Fruit fly (Drosophila melanogaster) whole organism, embryonic: ENCODE measurements around the gene Hsp22.

ENCODE experiments used
- Atf6 ChIP-seq: fragments of 200-800 bp; sonication (Bioruptor generic); IDR thresholded peaks from 2 replicates; pipeline ENCODE4 v1.3.6; 2022; ENCODE audit warnings: missing biosample characterization, missing genetic modification characterization
- CG10147 ChIP-seq: fragments of 200-800 bp; sonication (Bioruptor generic); optimal IDR thresholded peaks from 2 replicates; lab custom pipeline; 2019; ENCODE audit warnings: missing biosample characterization, mild to moderate bottlenecking, missing genetic modification characterization, moderate library complexity
- CG10565 ChIP-seq: fragments of 200-800 bp; sonication (Bioruptor generic); optimal IDR thresholded peaks from 3 replicates; lab custom pipeline; 2016; ENCODE audit warnings: missing biosample characterization, mild to moderate bottlenecking, missing genetic modification characterization
- CG11695 ChIP-seq: fragments of 200-800 bp; sonication (Bioruptor generic); IDR thresholded peaks from 3 replicates; pipeline ENCODE4 v1.3.6; 2022; ENCODE audit warnings: missing biosample characterization, missing genetic modification characterization
- CG12155 ChIP-seq: fragments of 200-800 bp; sonication (Bioruptor generic); optimal IDR thresholded peaks from 3 replicates; lab custom pipeline; 2016; ENCODE audit warnings: missing biosample characterization, missing genetic modification characterization
- CG12299 ChIP-seq: fragments of 200-800 bp; sonication (Bioruptor generic); optimal IDR thresholded peaks from 2 replicates; lab custom pipeline; 2018; ENCODE audit warnings: missing biosample characterization, mild to moderate bottlenecking, missing genetic modification characterization
- CG12942 ChIP-seq: fragments of 200-800 bp; sonication (Bioruptor generic); optimal IDR thresholded peaks from 3 replicates; lab custom pipeline; 2016; ENCODE audit warnings: missing biosample characterization, missing genetic modification characterization
- CG14710 ChIP-seq: fragments of 200-800 bp; sonication (Bioruptor generic); optimal IDR thresholded peaks from 3 replicates; lab custom pipeline; 2019; ENCODE audit warnings: missing biosample characterization, mild to moderate bottlenecking, missing genetic modification characterization, moderate library complexity
- CG1603 ChIP-seq: fragments of 200-800 bp; sonication (Bioruptor generic); optimal IDR thresholded peaks from 2 replicates; lab custom pipeline; 2019; ENCODE audit warnings: missing biosample characterization, mild to moderate bottlenecking, missing genetic modification characterization, moderate library complexity
- CG17568 ChIP-seq: fragments of 200-800 bp; sonication (Bioruptor generic); optimal IDR thresholded peaks from 2 replicates; lab custom pipeline; 2018; ENCODE audit warnings: missing biosample characterization, mild to moderate bottlenecking, missing genetic modification characterization, moderate library complexity
- CG2202 ChIP-seq: fragments of 200-800 bp; sonication (Bioruptor generic); optimal IDR thresholded peaks from 2 replicates; lab custom pipeline; 2018; ENCODE audit warnings: missing biosample characterization, mild to moderate bottlenecking, missing genetic modification characterization
- CG30020 ChIP-seq: fragments of 200-800 bp; optimal IDR thresholded peaks from 2 replicates; lab custom pipeline; 2019; ENCODE audit warnings: missing biosample characterization, mild to moderate bottlenecking, missing genetic modification characterization, moderate library complexity
- CG31224 ChIP-seq: fragments of 200-800 bp; sonication (Bioruptor generic); IDR thresholded peaks from 2 replicates; pipeline ENCODE4 v1.3.6; 2022; ENCODE audit warnings: missing biosample characterization, missing genetic modification characterization
- CG3163 ChIP-seq: fragments of 200-800 bp; sonication (Bioruptor generic); optimal IDR thresholded peaks from 3 replicates; lab custom pipeline; 2016; ENCODE audit warnings: missing biosample characterization, missing genetic modification characterization
- CG32772 ChIP-seq: fragments of 200-800 bp; sonication (Bioruptor generic); IDR thresholded peaks from 2 replicates; pipeline ENCODE4 v1.3.6; 2022; ENCODE audit warnings: missing biosample characterization, missing genetic modification characterization
- CG34376 ChIP-seq: fragments of 200-800 bp; sonication (Bioruptor generic); optimal IDR thresholded peaks from 2 replicates; lab custom pipeline; 2018; ENCODE audit warnings: missing biosample characterization, mild to moderate bottlenecking, missing genetic modification characterization
- CG43689 ChIP-seq: fragments of 200-800 bp; sonication (Bioruptor generic); IDR thresholded peaks from 2 replicates; pipeline ENCODE4 v1.3.6; 2022; ENCODE audit warnings: missing biosample characterization, missing genetic modification characterization
- CG8478 ChIP-seq: fragments of >200 bp; optimal IDR thresholded peaks from 2 replicates; lab custom pipeline; 2018
- CG9876 ChIP-seq: fragments of 200-800 bp; sonication (Bioruptor generic); optimal IDR thresholded peaks from 2 replicates; lab custom pipeline; 2016; ENCODE audit warnings: missing biosample characterization, missing genetic modification characterization
- Camta ChIP-seq: fragments of 200-800 bp; sonication (Bioruptor generic); optimal IDR thresholded peaks from 2 replicates; lab custom pipeline; 2016; ENCODE audit warnings: missing biosample characterization, missing genetic modification characterization
- CkIIα-i1 ChIP-seq: fragments of 200-800 bp; sonication (Bioruptor generic); IDR thresholded peaks from 2 replicates; pipeline ENCODE4 v1.3.6; 2022; ENCODE audit warnings: missing biosample characterization, missing genetic modification characterization
- Drgx ChIP-seq: fragments of 200-800 bp; sonication (Bioruptor generic); IDR thresholded peaks from 2 replicates; pipeline ENCODE4 v1.3.6; 2022; ENCODE audit warnings: missing biosample characterization, missing genetic modification characterization
- E2f2 ChIP-seq: fragments of 200-800 bp; sonication (Bioruptor generic); IDR thresholded peaks from 2 replicates; pipeline ENCODE4 v1.3.6; 2022; ENCODE audit warnings: missing biosample characterization, missing genetic modification characterization
- Ets65A ChIP-seq: fragments of 200-800 bp; sonication (Bioruptor generic); peaks from one replicate; lab custom pipeline; 2016; ENCODE audit warnings: missing biosample characterization, missing genetic modification characterization
- Nf-YA ChIP-seq: fragments of 200-800 bp; sonication (Bioruptor generic); IDR thresholded peaks from 2 replicates; pipeline ENCODE4 v1.3.6; 2022; ENCODE audit warnings: missing biosample characterization, missing genetic modification characterization
- Nf-YC ChIP-seq: fragments of 200-800 bp; optimal IDR thresholded peaks from 3 replicates; lab custom pipeline; 2019; ENCODE audit warnings: missing biosample characterization, mild to moderate bottlenecking, missing genetic modification characterization, moderate library complexity
- Tbp ChIP-seq: fragments of >200 bp; optimal IDR thresholded peaks from 2 replicates; lab custom pipeline; 2018; ENCODE audit warnings: missing biosample characterization, missing genetic modification characterization
- Xrp1 ChIP-seq: fragments of 200-800 bp; sonication (Bioruptor generic); IDR thresholded peaks from 2 replicates; pipeline ENCODE4 v1.3.6; 2022; ENCODE audit warnings: missing biosample characterization, missing genetic modification characterization
- ash1 ChIP-seq: fragments of 200-800 bp; sonication (Bioruptor generic); optimal IDR thresholded peaks from 2 replicates; lab custom pipeline; 2018; ENCODE audit warnings: missing biosample characterization, mild to moderate bottlenecking, missing genetic modification characterization
- bsh ChIP-seq, 2 experiments: fragments of 200-800 bp; sonication (Bioruptor generic); optimal IDR thresholded peaks; 2 replicates each; lab custom pipeline; 2017 to 2018; ENCODE audit warnings: mild to moderate bottlenecking in 2 of 2, missing biosample characterization in 2 of 2, missing genetic modification characterization in 2 of 2, moderate library complexity in 1 of 2
- cad ChIP-seq: fragments of >200 bp; optimal IDR thresholded peaks from 2 replicates; lab custom pipeline; 2017; ENCODE audit warnings: missing biosample characterization, missing genetic modification characterization
- ci ChIP-seq: fragments of 200-800 bp; sonication (Bioruptor generic); IDR thresholded peaks from 3 replicates; pipeline ENCODE4 v1.3.6; 2022; ENCODE audit warnings: missing biosample characterization, missing genetic modification characterization
- dpn ChIP-seq, 2 experiments: fragments of 200-800 bp; sonication (Bioruptor generic); optimal IDR thresholded peaks; 3 replicates each; lab custom pipeline; 2016; ENCODE audit warnings: missing biosample characterization in 2 of 2, missing genetic modification characterization in 2 of 2
- gro ChIP-seq: fragments of 200-800 bp; sonication (Bioruptor generic); optimal IDR thresholded peaks from 2 replicates; lab custom pipeline; 2016; ENCODE audit warnings: missing biosample characterization, missing genetic modification characterization
- gsb-n ChIP-seq: fragments of 200-800 bp; sonication (Bioruptor generic); optimal IDR thresholded peaks from 3 replicates; lab custom pipeline; 2018; ENCODE audit warnings: missing biosample characterization, mild to moderate bottlenecking, missing genetic modification characterization
- gt ChIP-seq: fragments of 200-800 bp; sonication (Bioruptor generic); IDR thresholded peaks from 2 replicates; pipeline ENCODE4 v1.3.6; 2022; ENCODE audit warnings: missing biosample characterization, missing genetic modification characterization
- hth ChIP-seq: fragments of >200 bp; optimal IDR thresholded peaks from 2 replicates; lab custom pipeline; 2017; ENCODE audit warnings: inconsistent platforms
- lbe ChIP-seq: fragments of 200-800 bp; sonication (Bioruptor generic); optimal IDR thresholded peaks from 2 replicates; lab custom pipeline; 2016; ENCODE audit warnings: missing biosample characterization, mild to moderate bottlenecking, missing genetic modification characterization
- mirr ChIP-seq: fragments of 200-800 bp; sonication (Bioruptor generic); optimal IDR thresholded peaks from 3 replicates; lab custom pipeline; 2018; ENCODE audit warnings: missing biosample characterization, mild to moderate bottlenecking, missing genetic modification characterization
- mld ChIP-seq: fragments of 200-800 bp; sonication (Bioruptor generic); IDR thresholded peaks from 3 replicates; pipeline ENCODE4 v1.3.6; 2022; ENCODE audit warnings: missing biosample characterization, missing genetic modification characterization; ENCODE audit not compliant: partially characterized antibody
- nau ChIP-seq: fragments of 200-800 bp; sonication (Bioruptor generic); optimal IDR thresholded peaks from 3 replicates; lab custom pipeline; 2017; ENCODE audit warnings: missing biosample characterization, mild to moderate bottlenecking, missing genetic modification characterization, missing genetic modification reagents
- nerfin-2 ChIP-seq: fragments of 200-800 bp; sonication (Bioruptor generic); IDR thresholded peaks from 2 replicates; pipeline ENCODE4 v1.3.6; 2022; ENCODE audit warnings: missing biosample characterization, missing genetic modification characterization; ENCODE audit not compliant: partially characterized antibody
- nmo ChIP-seq: fragments of 200-800 bp; sonication (Bioruptor generic); optimal IDR thresholded peaks from 2 replicates; lab custom pipeline; 2018; ENCODE audit warnings: missing biosample characterization, mild to moderate bottlenecking, missing genetic modification characterization, moderate library complexity
- nom ChIP-seq: fragments of 200-800 bp; sonication (Bioruptor generic); optimal IDR thresholded peaks from 2 replicates; lab custom pipeline; 2017; ENCODE audit warnings: missing biosample characterization, missing genetic modification characterization, mild to moderate bottlenecking, moderate library complexity, missing genetic modification reagents
- odd ChIP-seq: fragments of 200-800 bp; sonication (Bioruptor generic); optimal IDR thresholded peaks from 2 replicates; lab custom pipeline; 2017; ENCODE audit warnings: missing biosample characterization, mild to moderate bottlenecking, missing genetic modification characterization
- pho ChIP-seq: fragments of 200-800 bp; sonication (Bioruptor generic); optimal IDR thresholded peaks from 2 replicates; lab custom pipeline; 2016; ENCODE audit warnings: missing biosample characterization, missing genetic modification characterization
- pita ChIP-seq: fragments of 200-800 bp; sonication (Bioruptor generic); optimal IDR thresholded peaks from 2 replicates; lab custom pipeline; 2017; ENCODE audit warnings: missing biosample characterization, mild to moderate bottlenecking, missing genetic modification characterization
- pzg ChIP-seq: fragments of 200-800 bp; sonication (Bioruptor generic); optimal IDR thresholded peaks from 3 replicates; lab custom pipeline; 2018; ENCODE audit warnings: missing biosample characterization, mild to moderate bottlenecking, missing genetic modification characterization, moderate library complexity
- schlank ChIP-seq: fragments of 200-800 bp; sonication (Bioruptor generic); optimal IDR thresholded peaks from 2 replicates; lab custom pipeline; 2018; ENCODE audit warnings: missing biosample characterization, mild to moderate bottlenecking, missing genetic modification characterization
- wor ChIP-seq: fragments of 200-800 bp; sonication (Bioruptor generic); IDR thresholded peaks from 2 replicates; pipeline ENCODE4 v1.3.6; 2022; ENCODE audit warnings: missing biosample characterization, missing genetic modification characterization

Gene Hsp22

dm6 chr3L:9377198-9378035, 4.7 kb downstream of the Hsp22 start, which contains the start of gene Hsp26 (continued):
- peak; percentile 74 for TF ChIP-seq CG10147 (GFP tag; lab: Kevin White, UChicago)
- TF ChIP-seq Camta (GFP tag; lab: Kevin White, UChicago) = peak; percentile 87
- TF ChIP-seq gro (GFP tag; lab: Kevin White, UChicago) = peak; percentile 80
- peak; percentile 68; the same call in 1 of the 2 replicates for TF ChIP-seq E2f2 (GFP tag; lab: Robert Waterston, UW)
- TF ChIP-seq cad (GFP tag; lab: Kevin White, UChicago) = no peak
- TF ChIP-seq CG8478 (lab: Kevin White, UChicago) = no peak
- peak; percentile 96 for TF ChIP-seq ci (GFP tag; lab: Robert Waterston, UW)
- TF ChIP-seq CG12942 = peak; percentile 77
- TF ChIP-seq nau (GFP tag; lab: Kevin White, UChicago) = peak; percentile 87
- no peak for TF ChIP-seq Tbp (GFP tag; lab: Kevin White, UChicago)
- peak; percentile 90 for TF ChIP-seq CG11695 (GFP tag; lab: Robert Waterston, UW)
- no peak for TF ChIP-seq pzg (GFP tag; lab: Kevin White, UChicago)
- TF ChIP-seq Ets65A (GFP tag; lab: Kevin White, UChicago) = peak; percentile 91
- peak; percentile 61 for TF ChIP-seq CG1603 (tag; lab: Kevin White, UChicago)
- peak; percentile 68 for TF ChIP-seq CG31224
- TF ChIP-seq CG12299 (tag; lab: Kevin White, UChicago) = peak; percentile 63
- TF ChIP-seq Nf-YA (GFP tag; lab: Robert Waterston, UW) = peak; percentile 40; the same call in 1 of the 2 replicates
- no peak for TF ChIP-seq pita (GFP tag; lab: Kevin White, UChicago)
- TF ChIP-seq CG34376 = peak; percentile 83
- peak; percentile 90 for TF ChIP-seq lbe (GFP tag; lab: Kevin White, UChicago)
- TF ChIP-seq odd (GFP tag; lab: Kevin White, UChicago) = peak; percentile 86
- peak; percentile 8 for TF ChIP-seq schlank (tag; lab: Kevin White, UChicago)
- TF ChIP-seq nom (GFP tag; lab: Kevin White, UChicago) = peak; percentile 79
- peak; percentile 69 for TF ChIP-seq CG14710 (tag; lab: Kevin White, UChicago)
- peak; percentile 71 for TF ChIP-seq CG32772 (GFP tag; lab: Robert Waterston, UW)
- TF ChIP-seq gsb-n (tag; lab: Kevin White, UChicago) = peak; percentile 84
- TF ChIP-seq CG10565 = no peak
- peak; percentile 51 for TF ChIP-seq Nf-YC (tag; lab: Kevin White, UChicago)
- peak; percentile 91 for TF ChIP-seq Xrp1 (GFP tag; lab: Robert Waterston, UW)
- peak; percentile 87 to 90 for TF ChIP-seq dpn (GFP tag; optimal IDR thresholded peaks at IDR 0.05; lab: Kevin White, UChicago)
- peak; percentile 85 for TF ChIP-seq nmo (GFP tag; lab: Kevin White, UChicago)
- peak; percentile 96 for TF ChIP-seq Drgx (GFP tag; lab: Robert Waterston, UW)
- no peak for TF ChIP-seq ash1
- TF ChIP-seq CG30020 (tag; lab: Kevin White, UChicago) = peak; percentile 46
- TF ChIP-seq mld (GFP tag; lab: Robert Waterston, UW) = no peak
- peak; percentile 83 for TF ChIP-seq pho (GFP tag; lab: Kevin White, UChicago)
- TF ChIP-seq CG2202 (tag; lab: Kevin White, UChicago) = peak; percentile 80
- TF ChIP-seq CkIIα-i1 (GFP tag; lab: Robert Waterston, UW) = no peak
- no peak for TF ChIP-seq gt
- peak; percentile 52; the same call in 1 of the 2 replicates for TF ChIP-seq wor
- TF ChIP-seq mirr (GFP tag; lab: Kevin White, UChicago) = no peak
- TF ChIP-seq bsh (GFP tag; optimal IDR thresholded peaks at IDR 0.05; lab: Kevin White, UChicago) = peak; percentile 74 to 93
- peak; percentile 84 for TF ChIP-seq CG17568
- no peak for TF ChIP-seq hth (lab: Kevin White, UChicago)
- peak; percentile 83 for TF ChIP-seq CG12155 (GFP tag; lab: Kevin White, UChicago)
- no peak for TF ChIP-seq nerfin-2
- TF ChIP-seq CG3163 (GFP tag; lab: Kevin White, UChicago) = peak; percentile 96
- peak; percentile 74 for TF ChIP-seq CG9876
- TF ChIP-seq CG43689 (GFP tag; lab: Robert Waterston, UW) = peak; percentile 71
- peak; percentile 92 for TF ChIP-seq Atf6 (GFP tag; lab: Robert Waterston, UW)
